Fruit fly (Drosophila melanogaster): ENCODE data around the gene ND-51.

DNA sequence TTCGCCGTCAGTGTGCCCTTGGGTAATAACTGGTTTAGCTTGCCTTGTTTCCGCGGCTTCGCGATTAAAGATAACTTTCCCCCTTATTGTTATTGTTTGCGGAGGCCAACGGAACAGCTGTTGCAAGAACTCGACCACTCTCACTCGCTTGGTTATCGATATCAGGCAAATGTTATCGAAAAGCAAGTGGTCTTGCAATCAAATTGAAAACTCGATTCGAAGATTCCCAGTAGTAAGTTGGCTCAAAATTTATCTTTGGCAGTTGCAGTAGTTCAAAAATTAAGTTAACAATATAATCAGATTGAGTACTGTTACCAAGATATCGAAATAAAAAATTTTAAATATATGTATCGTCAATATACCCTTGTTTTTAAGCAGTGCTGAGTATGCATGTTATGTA lies 3.3 kb upstream of the ND-51 start, which contains the start of the genes Fbw5 and CG9147:
- TF ChIP-seq CG12768 (GFP tag; optimal IDR thresholded peaks at IDR 0.05) = peak; percentile 97
- TF ChIP-seq Clk (GFP tag; optimal IDR thresholded peaks at IDR 0.05) = peak; percentile 67
- peak; percentile 88 for TF ChIP-seq tj (GFP tag; optimal IDR thresholded peaks at IDR 0.05)
- TF ChIP-seq Hr96 (GFP tag; optimal IDR thresholded peaks at IDR 0.05) = peak; percentile 87
- no peak for TF ChIP-seq cnc (optimal IDR thresholded peaks at IDR 0.05)
- TF ChIP-seq CG7045 (GFP tag; optimal IDR thresholded peaks at IDR 0.05) = peak; percentile 89
- peak; percentile 95 for TF ChIP-seq Crg-1 (GFP tag; optimal IDR thresholded peaks at IDR 0.05)
- peak; percentile 54 for TF ChIP-seq toe (GFP tag; optimal IDR thresholded peaks at IDR 0.05)
- TF ChIP-seq CG7101 (tag; optimal IDR thresholded peaks at IDR 0.05) = peak; percentile 99
- TF ChIP-seq CG5204 (GFP tag; optimal IDR thresholded peaks at IDR 0.05) = no peak
- TF ChIP-seq ovo (GFP tag; optimal IDR thresholded peaks at IDR 0.05) = no peak
- TF ChIP-seq Mnt (GFP tag; optimal IDR thresholded peaks at IDR 0.05) = peak; percentile 78
- TF ChIP-seq CG33017 (tag; optimal IDR thresholded peaks at IDR 0.05) = peak; percentile 99
